Worm (Caenorhabditis elegans): ENCODE data around the gene daf-14.

DNA sequence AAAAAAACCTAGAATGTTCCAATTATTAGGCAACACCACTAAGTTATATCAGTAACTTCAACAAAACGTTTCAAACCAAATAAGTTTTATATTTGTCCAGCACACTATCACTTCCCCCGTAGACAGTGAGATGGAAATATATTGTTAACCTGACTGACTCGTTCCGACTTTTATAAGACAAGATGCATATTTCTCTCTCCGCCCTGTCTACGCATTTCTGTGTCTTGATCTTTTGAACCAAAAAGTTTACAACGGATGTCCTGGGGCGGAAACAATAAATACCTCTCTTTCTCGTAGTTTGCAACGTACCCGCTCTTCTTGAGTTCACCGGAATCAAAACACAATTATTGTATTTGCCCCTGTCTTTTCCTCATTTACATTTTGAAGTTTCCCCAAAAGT, 834 bp downstream of the daf-14 start:
- TF ChIP-seq egl-18 (GFP tag; IDR thresholded peaks at IDR 0.05) (no peak), nfya-1 (tag; optimal IDR thresholded peaks at IDR 0.05; ENCODE audit: borderline replicate concordance, insufficient read depth) (no peak), madf-6 (GFP tag; IDR thresholded peaks at IDR 0.05) (no peak), Y53F4B.3 (GFP tag; IDR thresholded peaks at IDR 0.05) (no peak), pha-4 (tag; optimal IDR thresholded peaks at IDR 0.05) (no peak)

All from whole organism, young adult.